Worm (Caenorhabditis elegans) whole organism, late embryonic: Measurements from ENCODE around the gene pcp-1.

Experiments used
- C38D4.7 ChIP-seq: fragments of 200-800 bp; sonication (Bioruptor generic); optimal IDR thresholded peaks from 2 replicates; lab custom pipeline; 2018; ENCODE audit warnings: mild to moderate bottlenecking, missing genetic modification characterization, moderate library complexity, missing compliant biosample characterization
- F13H6.1 ChIP-seq: sonication (generic microtip); optimal IDR thresholded peaks from 2 replicates; lab custom pipeline; 2016; ENCODE audit warnings: missing genetic modification characterization, missing compliant biosample characterization
- Y22D7AL.16 ChIP-seq: sonication (generic microtip); optimal IDR thresholded peaks from 2 replicates; lab custom pipeline; 2016; ENCODE audit warnings: missing genetic modification characterization, missing compliant biosample characterization
- ama-1 ChIP-seq: fragments of 150-350 bp; optimal IDR thresholded peaks from 2 replicates; lab custom pipeline; 2014
- ceh-18 ChIP-seq: sonication (generic microtip); optimal IDR thresholded peaks from 2 replicates; lab custom pipeline; 2016; ENCODE audit warnings: missing genetic modification characterization, missing compliant biosample characterization
- ceh-22 ChIP-seq: sonication (generic microtip); optimal IDR thresholded peaks from 2 replicates; lab custom pipeline; 2017; ENCODE audit warnings: missing biosample characterization, missing genetic modification characterization
- ceh-31 ChIP-seq: sonication (generic microtip); optimal IDR thresholded peaks from 2 replicates; lab custom pipeline; 2016; ENCODE audit warnings: missing genetic modification characterization, missing compliant biosample characterization
- ceh-34 ChIP-seq: sonication (generic microtip); optimal IDR thresholded peaks from 2 replicates; lab custom pipeline; 2016; ENCODE audit warnings: mild to moderate bottlenecking, missing genetic modification characterization, missing compliant biosample characterization
- ceh-45 ChIP-seq: fragments of 200-800 bp; sonication (Bioruptor generic); IDR thresholded peaks from 2 replicates; pipeline ENCODE4 v1.3.6; 2022; ENCODE audit warnings: missing genetic modification reagents, missing genetic modification characterization, missing compliant biosample characterization
- ceh-48 ChIP-seq: sonication (generic microtip); optimal IDR thresholded peaks from 2 replicates; lab custom pipeline; 2016; ENCODE audit warnings: missing genetic modification characterization, inconsistent platforms, missing compliant biosample characterization
- dmd-4 ChIP-seq: sonication (generic microtip); optimal IDR thresholded peaks from 2 replicates; lab custom pipeline; 2016; ENCODE audit warnings: borderline replicate concordance, missing genetic modification characterization, missing compliant biosample characterization
- dve-1 ChIP-seq: sonication (generic microtip); optimal IDR thresholded peaks from 2 replicates; lab custom pipeline; 2017; ENCODE audit warnings: antibody characterized with exemption, mild to moderate bottlenecking, missing genetic modification characterization, missing compliant biosample characterization
- elt-2 ChIP-seq: sonication (generic microtip); optimal IDR thresholded peaks from 2 replicates; lab custom pipeline; 2016; ENCODE audit warnings: missing genetic modification reagents, missing genetic modification characterization, missing compliant biosample characterization
- elt-4 ChIP-seq: sonication (generic microtip); optimal IDR thresholded peaks from 2 replicates; lab custom pipeline; 2016; ENCODE audit warnings: missing genetic modification characterization, missing compliant biosample characterization
- ets-4 ChIP-seq: sonication (generic microtip); optimal IDR thresholded peaks from 2 replicates; lab custom pipeline; 2016; ENCODE audit warnings: missing genetic modification characterization, missing compliant biosample characterization
- eyg-1 ChIP-seq: sonication (generic microtip); optimal IDR thresholded peaks from 2 replicates; lab custom pipeline; 2016; ENCODE audit warnings: missing genotype, missing genetic modification characterization, missing compliant biosample characterization
- fkh-10 ChIP-seq: fragments of 150-350 bp; optimal IDR thresholded peaks from 2 replicates; lab custom pipeline; 2014; ENCODE audit warnings: missing biosample characterization, missing genetic modification reagents, missing genetic modification characterization
- gmeb-2 ChIP-seq: sonication (generic microtip); optimal IDR thresholded peaks from 2 replicates; lab custom pipeline; 2016; ENCODE audit warnings: missing genetic modification characterization, inconsistent platforms, missing compliant biosample characterization
- hlh-13 ChIP-seq: fragments of 200-800 bp; sonication (Bioruptor generic); optimal IDR thresholded peaks from 2 replicates; lab custom pipeline; 2018; ENCODE audit warnings: mild to moderate bottlenecking, missing genetic modification characterization, missing compliant biosample characterization
- hlh-30 ChIP-seq: sonication (generic microtip); optimal IDR thresholded peaks from 2 replicates; lab custom pipeline; 2017; ENCODE audit warnings: antibody characterized with exemption, missing genetic modification characterization, missing compliant biosample characterization; ENCODE audit not compliant: insufficient read depth
- hlh-6 ChIP-seq: sonication (generic microtip); optimal IDR thresholded peaks from 2 replicates; lab custom pipeline; 2016; ENCODE audit warnings: missing genotype, missing genetic modification characterization, missing compliant biosample characterization
- lim-6 ChIP-seq: sonication (generic microtip); optimal IDR thresholded peaks from 2 replicates; lab custom pipeline; 2016; ENCODE audit warnings: missing genetic modification characterization, missing compliant biosample characterization
- lin-11 ChIP-seq: fragments of 200-800 bp; sonication (Bioruptor generic); optimal IDR thresholded peaks from 2 replicates; lab custom pipeline; 2018; ENCODE audit warnings: mild to moderate bottlenecking, missing genetic modification characterization, missing compliant biosample characterization
- madf-2 ChIP-seq: sonication (generic microtip); optimal IDR thresholded peaks from 2 replicates; lab custom pipeline; 2017; ENCODE audit warnings: missing genetic modification characterization, missing compliant biosample characterization
- mec-3 ChIP-seq: sonication (generic microtip); optimal IDR thresholded peaks from 2 replicates; lab custom pipeline; 2016; ENCODE audit warnings: borderline replicate concordance, missing genetic modification characterization, missing compliant biosample characterization
- nfya-1 ChIP-seq: sonication (generic microtip); optimal IDR thresholded peaks from 2 replicates; lab custom pipeline; 2017; ENCODE audit warnings: missing genetic modification characterization, mild to moderate bottlenecking, missing compliant biosample characterization, antibody characterized with exemption, moderate library complexity
- nhr-232 ChIP-seq: sonication (generic microtip); optimal IDR thresholded peaks from 2 replicates; lab custom pipeline; 2016; ENCODE audit warnings: missing genetic modification characterization, missing compliant biosample characterization
- npax-4 ChIP-seq: sonication (generic microtip); optimal IDR thresholded peaks from 2 replicates; lab custom pipeline; 2016; ENCODE audit warnings: missing genetic modification characterization, missing compliant biosample characterization
- pag-3 ChIP-seq: sonication (generic microtip); optimal IDR thresholded peaks from 2 replicates; lab custom pipeline; 2016; ENCODE audit warnings: missing compliant biosample characterization, missing genetic modification characterization, borderline replicate concordance
- pha-2 ChIP-seq: sonication (generic microtip); optimal IDR thresholded peaks from 2 replicates; lab custom pipeline; 2017; ENCODE audit warnings: mild to moderate bottlenecking, missing genetic modification characterization, missing compliant biosample characterization
- pros-1 ChIP-seq: fragments of 150-350 bp; optimal IDR thresholded peaks from 2 replicates; lab custom pipeline; 2014; ENCODE audit warnings: missing biosample characterization, missing genetic modification reagents, missing genetic modification characterization
- ref-2 ChIP-seq: sonication (generic microtip); optimal IDR thresholded peaks from 2 replicates; lab custom pipeline; 2016; ENCODE audit warnings: missing genetic modification characterization, missing compliant biosample characterization
- rnt-1 ChIP-seq: sonication (generic microtip); optimal IDR thresholded peaks from 2 replicates; lab custom pipeline; 2016; ENCODE audit warnings: missing genetic modification characterization, missing compliant biosample characterization
- sdc-2 ChIP-seq: sonication (generic microtip); optimal IDR thresholded peaks from 2 replicates; lab custom pipeline; 2016; ENCODE audit warnings: missing genotype, missing genetic modification characterization, missing compliant biosample characterization
- syd-9 ChIP-seq: sonication (generic microtip); optimal IDR thresholded peaks from 2 replicates; lab custom pipeline; 2016; ENCODE audit warnings: mild to moderate bottlenecking, missing genetic modification characterization, moderate library complexity, missing compliant biosample characterization
- tbx-2 ChIP-seq: sonication (generic microtip); optimal IDR thresholded peaks from 2 replicates; lab custom pipeline; 2016; ENCODE audit warnings: missing genetic modification characterization, missing compliant biosample characterization
- unc-42 ChIP-seq: sonication (generic microtip); optimal IDR thresholded peaks from 2 replicates; lab custom pipeline; 2016; ENCODE audit warnings: missing genotype, missing genetic modification characterization, missing compliant biosample characterization
- unc-55 ChIP-seq: sonication (generic microtip); optimal IDR thresholded peaks from 2 replicates; lab custom pipeline; 2017; ENCODE audit warnings: missing biosample characterization, missing genetic modification reagents, missing genetic modification characterization
- unc-86 ChIP-seq: sonication (generic microtip); optimal IDR thresholded peaks from 2 replicates; lab custom pipeline; 2016; ENCODE audit warnings: missing genetic modification characterization, missing compliant biosample characterization
- ztf-16 ChIP-seq: sonication (generic microtip); optimal IDR thresholded peaks from 2 replicates; lab custom pipeline; 2017; ENCODE audit warnings: missing genetic modification characterization, missing compliant biosample characterization

pcp-1 gene

ce11 chrIII:7758562-7758961 is at the start of gene pcp-1:
Gene pcp-1 (plus strand): TSS chrIII:7758903.
- TF ChIP-seq hlh-6 (no peak), elt-2 (tag; lab: Kevin White, UChicago) (peak; percentile 25)

ce11 chrIII:7709391-7709790 is 49.3 kb upstream of the pcp-1 start, which contains the start of gene lin-13:
Gene lin-13 (minus strand): TSS chrIII:7709491.
- TF ChIP-seq tbx-2 (tag; lab: Kevin White, UChicago) (no peak), lim-6 (tag; lab: Kevin White, UChicago) (no peak), Y22D7AL.16 (tag; lab: Kevin White, UChicago) (no peak), ceh-31 (no peak), npax-4 (tag; lab: Kevin White, UChicago) (no peak), hlh-13 (GFP tag; lab: Kevin White, UChicago) (no peak), C38D4.7 (GFP tag; lab: Kevin White, UChicago) (no peak), hlh-6 (no peak), pros-1 (tag; lab: Kevin White, UChicago) (no peak), rnt-1 (no peak), dmd-4 (tag; lab: Kevin White, UChicago) (no peak), unc-55 (GFP tag; lab: Kevin White, UChicago) (no peak), sdc-2 (tag; lab: Kevin White, UChicago) (no peak), pag-3 (tag; lab: Kevin White, UChicago) (no peak), eyg-1 (no peak), ceh-22 (no peak), dve-1 (tag; lab: Kevin White, UChicago) (no peak)

- peak; percentile 36 for TF ChIP-seq F13H6.1 (tag; lab: Kevin White, UChicago)
- TF ChIP-seq ets-4 (tag; lab: Kevin White, UChicago): peak; percentile 7
- no peak for TF ChIP-seq nhr-232 (tag; lab: Kevin White, UChicago)
- TF ChIP-seq sdc-2 (tag; lab: Kevin White, UChicago): no peak
- peak; percentile 71 for TF ChIP-seq ceh-48 (tag; lab: Kevin White, UChicago)
- TF ChIP-seq hlh-30: peak; percentile 37
- peak; percentile 44 for TF ChIP-seq ref-2 (tag; lab: Kevin White, UChicago)
- TF ChIP-seq ama-1 (lab: Kevin White, UChicago): no peak
- peak; percentile 59 for TF ChIP-seq tbx-2 (tag; lab: Kevin White, UChicago)
- peak; percentile 55 for TF ChIP-seq dve-1 (tag; lab: Kevin White, UChicago)
- TF ChIP-seq syd-9 (tag; lab: Kevin White, UChicago): no peak
- peak; percentile 43 for TF ChIP-seq pros-1 (tag; lab: Kevin White, UChicago)
- no peak for TF ChIP-seq unc-86 (tag; lab: Kevin White, UChicago)
- no peak for TF ChIP-seq elt-4 (tag; lab: Kevin White, UChicago)
- no peak for TF ChIP-seq ceh-45
- TF ChIP-seq unc-55 (GFP tag; lab: Kevin White, UChicago): peak; percentile 61
- no peak for TF ChIP-seq lin-11 (tag; lab: Kevin White, UChicago)
- peak; percentile 14 for TF ChIP-seq madf-2 (tag; lab: Kevin White, UChicago)
- TF ChIP-seq ceh-31: peak; percentile 81
- no peak for TF ChIP-seq hlh-6
- peak; percentile 32 for TF ChIP-seq unc-42
- no peak for TF ChIP-seq mec-3 (tag; lab: Kevin White, UChicago)
- no peak for TF ChIP-seq fkh-10
- no peak for TF ChIP-seq gmeb-2 (tag; lab: Kevin White, UChicago)
- no peak for TF ChIP-seq pha-2
- TF ChIP-seq nfya-1 (tag; lab: Kevin White, UChicago): peak; percentile 83
- peak; percentile 13 for TF ChIP-seq ceh-34 (tag; lab: Kevin White, UChicago)
- TF ChIP-seq ceh-18 (tag; lab: Kevin White, UChicago): peak; percentile 28
- no peak for TF ChIP-seq ztf-16 (tag; lab: Kevin White, UChicago)
Measured at ce11 chrIII:7710066-7710465, 48.6 kb upstream of the pcp-1 start.
